Fruit fly (Drosophila melanogaster) S2 (cell line): Measurements from ENCODE around the gene Sbf.

Experiments
- CG8478 ChIP-seq: fragments of >200 bp; optimal IDR thresholded peaks from 2 replicates; lab custom pipeline; 2018
- CTCF ChIP-seq, 2 experiments: fragments of >200 bp; optimal IDR thresholded peaks; 2 replicates each; lab custom pipeline; 2018

Gene Sbf

DNA sequence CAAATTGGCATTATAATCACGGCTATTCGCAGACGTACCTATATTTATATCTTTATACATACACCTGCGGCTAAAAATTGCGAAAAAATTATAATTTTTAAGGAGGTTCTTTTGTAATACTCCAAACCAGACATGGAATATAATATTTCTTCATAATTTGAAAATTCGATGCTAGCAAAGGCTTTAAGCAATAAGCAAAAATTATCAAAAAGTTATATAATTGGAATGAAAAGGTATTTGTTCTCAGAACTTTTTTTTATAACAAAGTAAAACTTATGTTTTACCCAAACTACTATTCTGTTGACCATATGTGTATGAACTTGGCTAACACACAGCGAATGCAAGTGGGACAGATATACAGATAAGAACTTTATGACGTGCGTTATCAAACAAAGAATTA, 8.8 kb upstream of the Sbf start:
- TF ChIP-seq CTCF (optimal IDR thresholded peaks at IDR 0.05; lab: Kevin White, UChicago) = no peak
- TF ChIP-seq CG8478 (lab: Kevin White, UChicago) = no peak

DNA sequence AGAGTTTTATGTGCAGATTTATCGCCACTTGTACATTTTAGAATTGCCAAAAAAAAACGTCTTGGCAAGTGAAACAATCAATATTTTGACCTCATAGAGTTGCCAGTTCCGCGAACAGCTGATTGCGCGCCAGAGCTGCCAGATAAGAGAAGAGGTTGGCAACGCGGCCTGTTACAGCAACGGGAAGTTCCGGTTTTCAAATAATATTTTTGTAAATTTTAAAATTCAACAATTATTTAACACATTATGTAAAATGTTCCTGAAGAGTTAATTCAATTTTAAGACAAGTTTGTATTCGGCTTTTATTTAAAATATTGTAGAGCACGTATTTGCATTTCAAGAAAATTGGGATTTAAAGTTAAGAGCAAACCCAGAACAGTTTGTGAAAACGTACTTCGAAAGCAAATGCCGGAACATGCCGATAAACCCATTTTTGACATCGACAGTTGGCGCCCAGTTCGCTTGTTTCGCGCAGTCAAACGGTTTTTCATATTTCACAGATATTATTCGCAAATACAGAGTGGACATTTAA, 10.0 kb downstream of the Sbf start, which contains the start of the genes prd1 and HisCl1:
TSS of gene prd1 (minus strand) at position 320 of the 532 bp plus-strand sequence.
TSS of gene HisCl1 (plus strand) at position 482 of the 532 bp plus-strand sequence.
- TF ChIP-seq CG8478 (lab: Kevin White, UChicago) (no peak), CTCF (optimal IDR thresholded peaks at IDR 0.05; lab: Kevin White, UChicago) (peak in 1 of 2 experiments; percentile 27)

DNA sequence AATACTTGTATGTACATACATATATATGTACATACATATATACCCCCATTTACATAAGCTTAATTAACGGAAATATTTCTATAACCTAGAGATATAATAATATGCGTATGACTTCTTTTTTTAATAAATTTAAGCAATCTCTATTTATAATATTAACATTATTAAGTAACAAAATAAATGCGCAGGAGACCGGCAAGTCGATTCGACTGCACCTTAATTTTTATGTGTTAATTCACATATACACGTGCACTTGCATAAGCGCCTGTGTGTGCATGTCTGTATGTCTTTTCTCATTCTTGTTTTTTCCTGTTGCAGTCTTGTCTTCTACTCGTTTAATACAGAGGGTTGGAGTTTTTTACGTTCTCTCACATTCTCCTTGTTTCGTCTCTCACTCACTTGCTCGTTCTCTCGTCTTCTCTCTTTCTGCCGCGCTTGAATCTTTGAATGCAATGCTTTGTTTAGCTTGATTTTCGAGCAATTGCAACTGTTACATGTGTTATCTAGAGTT, 16.5 kb downstream of the Sbf start:
- TF ChIP-seq CTCF (optimal IDR thresholded peaks at IDR 0.05; lab: Kevin White, UChicago) (no peak), CG8478 (lab: Kevin White, UChicago) (no peak)

DNA sequence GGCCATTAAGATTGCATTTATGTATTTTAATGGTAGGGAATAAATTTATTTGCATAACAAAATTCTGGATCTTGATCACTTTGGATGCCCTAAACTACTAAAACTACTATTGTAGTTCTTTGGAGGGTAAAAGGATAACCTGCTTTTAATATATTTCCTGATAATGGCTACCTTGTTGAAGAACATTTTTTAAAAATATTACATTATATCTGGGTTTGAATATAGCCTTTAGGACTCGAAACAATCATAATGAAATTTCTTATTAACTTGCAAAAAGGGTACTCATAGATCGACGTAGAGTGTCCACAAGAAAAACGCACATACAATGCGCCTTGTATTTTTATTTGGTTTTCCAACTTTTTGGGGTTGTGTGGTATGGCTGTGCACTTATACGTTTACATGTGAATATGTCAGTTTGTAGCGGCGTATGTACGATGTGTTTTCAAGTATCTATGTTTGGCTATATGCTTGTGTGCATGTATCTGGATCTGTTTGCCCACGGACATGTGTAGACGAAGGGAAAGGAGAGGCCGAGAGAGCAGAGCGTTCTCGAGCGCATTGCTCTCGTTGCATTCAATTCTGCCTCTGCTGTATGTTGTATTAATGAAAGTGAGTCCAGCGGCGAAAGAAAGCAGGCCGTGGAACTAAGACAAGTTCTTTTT, 17.3 kb downstream of the Sbf start:
- TF ChIP-seq CTCF (optimal IDR thresholded peaks at IDR 0.05; lab: Kevin White, UChicago) = no peak
- TF ChIP-seq CG8478 (lab: Kevin White, UChicago) = no peak

DNA sequence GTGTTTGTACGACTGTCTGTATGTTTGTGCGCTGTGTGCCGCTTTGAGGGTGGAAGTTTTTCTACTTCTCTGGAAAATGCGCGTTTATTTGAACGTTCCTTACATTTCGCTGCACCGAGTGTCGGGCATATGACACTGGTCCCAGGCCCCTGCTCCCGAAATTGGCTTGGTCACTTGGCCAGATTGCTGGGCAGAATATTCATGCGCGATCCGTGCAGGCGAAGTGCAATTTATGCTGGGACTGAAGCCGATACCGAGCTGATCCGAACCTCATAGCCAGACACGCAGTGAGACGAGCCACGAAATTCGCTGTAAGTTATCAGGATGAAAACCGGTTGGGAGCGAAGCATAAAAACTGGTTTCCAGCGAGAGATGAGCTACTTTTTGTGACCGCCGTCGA, 17.9 kb downstream of the Sbf start:
- TF ChIP-seq CG8478 (lab: Kevin White, UChicago) = no peak
- TF ChIP-seq CTCF (optimal IDR thresholded peaks at IDR 0.05; lab: Kevin White, UChicago) = no peak

dm6 chr3R:11778012-11778865, 18.5 kb downstream of the Sbf start:
- TF ChIP-seq CG8478 (lab: Kevin White, UChicago) (no peak), CTCF (optimal IDR thresholded peaks at IDR 0.05; lab: Kevin White, UChicago) (peak in 1 of 2 experiments; percentile 22)

DNA sequence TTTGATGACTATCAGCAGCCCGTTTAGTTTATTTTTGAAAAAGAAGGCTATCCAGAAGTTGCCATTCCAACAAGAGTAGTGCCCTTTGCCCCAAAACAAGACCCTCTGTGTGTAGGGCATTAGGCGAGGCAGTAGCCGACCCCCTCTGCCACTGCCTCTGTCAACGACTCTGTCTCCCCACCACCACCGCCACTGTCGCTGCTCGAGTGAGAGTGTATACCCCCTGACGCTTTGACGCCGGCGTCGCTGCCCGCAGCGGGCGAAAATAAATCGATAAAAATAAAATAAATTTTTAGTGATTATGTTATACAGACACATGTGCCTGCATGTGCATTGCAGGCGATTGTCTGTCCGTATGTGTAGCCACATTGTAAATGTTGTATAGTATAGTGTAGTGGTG, 19.7 kb downstream of the Sbf start:
- TF ChIP-seq CG8478 (lab: Kevin White, UChicago) = no peak
- no peak for TF ChIP-seq CTCF (optimal IDR thresholded peaks at IDR 0.05; lab: Kevin White, UChicago)

DNA sequence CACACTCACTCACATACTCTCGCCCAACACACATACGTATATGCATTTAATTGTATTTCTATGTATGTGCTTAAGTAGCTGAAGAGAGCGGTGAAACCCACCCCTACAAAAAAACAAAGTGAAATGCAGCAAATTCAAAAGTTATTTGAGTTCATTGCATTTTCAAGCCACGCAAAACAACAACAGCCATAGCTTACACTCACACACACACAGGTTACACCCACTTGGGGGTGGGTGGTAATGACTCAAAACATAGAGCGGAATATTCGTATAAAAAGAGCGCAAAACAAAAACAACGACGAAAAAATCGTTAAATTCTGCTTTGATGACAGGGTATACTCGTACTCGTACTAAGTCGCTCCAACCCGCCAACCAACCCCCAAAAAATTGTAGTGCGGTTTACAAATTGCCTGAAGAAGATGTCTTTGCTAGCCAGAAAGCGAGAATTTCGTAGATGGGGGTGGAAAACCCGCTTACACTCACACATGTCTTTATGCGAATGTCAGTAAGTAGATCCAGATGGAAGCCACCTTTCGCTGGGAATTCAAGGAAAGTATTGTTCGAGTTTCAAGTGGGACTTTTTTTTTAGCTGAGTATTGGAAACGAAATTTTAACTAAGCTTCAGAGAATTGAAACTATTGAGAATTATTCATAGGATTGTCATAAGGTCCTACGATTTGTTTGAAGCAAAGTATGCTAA, 20.5 kb downstream of the Sbf start:
- TF ChIP-seq CG8478 (lab: Kevin White, UChicago) (no peak), CTCF (optimal IDR thresholded peaks at IDR 0.05; lab: Kevin White, UChicago) (no peak)

DNA sequence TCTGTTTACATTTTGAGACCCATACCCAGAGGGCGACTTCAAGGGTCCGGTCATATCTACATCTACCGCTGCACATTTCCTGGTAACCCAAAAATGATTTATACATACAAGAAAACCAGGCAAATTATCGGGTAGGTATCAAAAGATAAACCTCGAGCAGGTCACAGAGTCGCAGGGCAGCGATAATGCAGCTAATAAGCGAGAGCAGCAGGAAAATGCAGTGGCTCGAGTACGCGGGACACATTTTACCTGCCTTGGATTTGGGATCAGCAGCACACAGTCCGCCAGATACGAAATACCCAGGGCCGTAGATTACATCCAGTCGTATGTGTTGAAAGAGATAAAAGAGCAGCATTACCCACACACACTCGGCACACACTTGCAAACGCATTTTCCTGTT, 21.5 kb downstream of the Sbf start:
- TF ChIP-seq CG8478 (lab: Kevin White, UChicago) (no peak), CTCF (optimal IDR thresholded peaks at IDR 0.05; lab: Kevin White, UChicago) (no peak)

DNA sequence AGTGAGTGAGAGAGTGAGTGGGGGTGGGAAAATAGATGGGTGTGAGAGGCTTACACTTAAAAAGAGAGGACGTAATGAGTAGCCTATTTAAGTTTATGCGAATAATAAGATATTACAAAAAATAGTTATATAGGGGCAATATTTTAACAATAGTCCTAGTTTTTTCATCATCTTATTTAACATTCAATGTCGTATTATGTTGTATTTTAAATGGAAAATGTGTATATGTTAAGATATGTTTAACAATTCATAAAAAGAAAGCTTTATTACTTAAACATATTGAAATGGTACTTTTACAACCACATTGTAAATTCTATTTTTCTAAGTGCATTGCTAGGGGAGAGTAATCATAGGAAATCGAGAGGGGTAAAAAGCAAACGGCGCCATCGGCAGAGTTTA, 22.8 kb downstream of the Sbf start:
- TF ChIP-seq CG8478 (lab: Kevin White, UChicago) = no peak
- TF ChIP-seq CTCF (optimal IDR thresholded peaks at IDR 0.05; lab: Kevin White, UChicago) = no peak

DNA sequence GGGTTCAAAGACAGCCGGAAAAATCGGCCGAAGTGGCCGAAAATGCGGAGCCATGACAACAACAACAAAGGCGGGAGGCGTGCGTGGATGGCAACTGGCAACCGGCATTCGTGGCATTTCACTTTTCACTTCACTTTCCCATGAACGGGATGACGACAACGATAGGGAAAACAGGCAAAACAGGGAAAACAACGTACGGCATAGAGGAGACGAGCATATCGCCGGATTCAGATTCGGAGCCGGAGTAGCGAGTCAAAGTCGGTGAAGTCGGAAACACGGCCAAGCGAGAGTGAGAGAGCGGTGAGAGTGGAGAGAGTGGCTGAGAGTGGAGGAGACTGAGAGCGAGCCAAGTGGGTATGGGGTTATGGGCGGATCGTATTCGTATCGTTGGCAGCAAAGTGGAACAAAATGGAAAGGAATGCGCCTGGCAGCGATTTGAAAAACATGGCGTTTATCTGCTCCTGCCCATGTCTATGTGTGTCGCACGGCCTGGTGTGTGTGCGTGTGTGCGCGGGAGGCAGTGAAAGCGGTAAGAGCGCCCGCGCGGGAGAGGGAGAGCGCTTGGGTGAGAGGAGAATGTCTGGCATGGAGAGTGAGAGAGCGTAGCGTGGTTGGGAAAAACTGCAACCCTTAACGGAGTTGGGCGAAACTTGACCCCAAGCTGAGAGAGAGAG, 23.3 kb downstream of the Sbf start:
- TF ChIP-seq CTCF (optimal IDR thresholded peaks at IDR 0.05; lab: Kevin White, UChicago) = no peak
- TF ChIP-seq CG8478 (lab: Kevin White, UChicago) = no peak

- TF ChIP-seq CTCF (optimal IDR thresholded peaks at IDR 0.05; lab: Kevin White, UChicago) (no peak), CG8478 (lab: Kevin White, UChicago) (no peak)
Measured at dm6 chr3R:11772181-11772827, 24.4 kb downstream of the Sbf start.

dm6 chr3R:11771492-11771891, 25.3 kb downstream of the Sbf start:
- TF ChIP-seq CTCF (optimal IDR thresholded peaks at IDR 0.05; lab: Kevin White, UChicago) (no peak), CG8478 (lab: Kevin White, UChicago) (no peak)
